Comparison of ENCODE assay signal across 1 fruit fly cellular context in the genomic region with DNA sequence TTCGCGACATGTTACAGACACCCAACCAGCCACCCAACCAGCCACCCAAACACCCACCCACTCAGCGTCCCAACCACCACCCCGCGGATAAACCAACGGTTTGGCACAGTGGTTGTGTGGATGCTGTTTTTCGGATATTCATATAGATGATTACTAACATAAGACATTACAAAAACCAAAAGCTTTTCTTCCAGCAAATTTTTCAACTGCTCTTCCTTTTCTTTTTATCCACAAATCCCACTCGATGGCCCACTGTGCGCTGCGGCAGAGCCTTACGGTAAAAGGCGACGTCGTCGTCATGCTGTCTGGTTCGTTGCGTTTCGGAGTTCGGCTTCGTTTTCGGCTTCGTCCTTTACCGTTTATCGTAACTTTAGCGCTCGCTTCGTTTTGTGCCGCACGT.
TF ChIP-seq lines count a peak whose summit lies in the region.

No protein-coding gene starts in this region.

TF ChIP-seq in whole organism, embryonic, 481 proteins besides CTCF, POLR2A, EP300 and RAD21 (continued from another document):
- no peak for TF ChIP-seq crp (GFP tag; optimal IDR thresholded peaks at IDR 0.05; lab: Kevin White, UChicago)
- peak; percentile 78 for TF ChIP-seq ara (GFP tag; IDR thresholded peaks at IDR 0.05; lab: Robert Waterston, UW)
- no peak for TF ChIP-seq Hr39 (optimal IDR thresholded peaks at IDR 0.05; lab: Kevin White, UChicago)
- no peak for TF ChIP-seq Jarid2 (GFP tag; optimal IDR thresholded peaks at IDR 0.05; lab: Kevin White, UChicago)
- TF ChIP-seq CG14965 (GFP tag; optimal IDR thresholded peaks at IDR 0.05; lab: Kevin White, UChicago; ENCODE audit: borderline replicate concordance), result no peak
- no peak for TF ChIP-seq grn (GFP tag; optimal IDR thresholded peaks at IDR 0.05; lab: Kevin White, UChicago)
- TF ChIP-seq CG9876 (GFP tag; optimal IDR thresholded peaks at IDR 0.05; lab: Kevin White, UChicago), result no peak
- peak; percentile 95 for TF ChIP-seq CG4707 (GFP tag; optimal IDR thresholded peaks at IDR 0.05; lab: Kevin White, UChicago)
- no peak for TF ChIP-seq sqz (GFP tag; optimal IDR thresholded peaks at IDR 0.05; lab: Kevin White, UChicago)
- TF ChIP-seq CG8944 (GFP tag; optimal IDR thresholded peaks at IDR 0.05; lab: Kevin White, UChicago), result peak; percentile 14
- TF ChIP-seq Sin3A (optimal IDR thresholded peaks at IDR 0.05; lab: Kevin White, UChicago), result no peak
- TF ChIP-seq E2f2 (GFP tag; IDR thresholded peaks at IDR 0.05; lab: Robert Waterston, UW), result peak; percentile 20; the same call in 1 of the 2 replicates
- TF ChIP-seq ham (GFP tag; IDR thresholded peaks at IDR 0.05; lab: Robert Waterston, UW), result 0 out of 2 replicates have a peak, but pooled peaks have one; percentile 14
- TF ChIP-seq CG30431 (GFP tag; optimal IDR thresholded peaks at IDR 0.05; lab: Kevin White, UChicago), result peak; percentile 29
- TF ChIP-seq CG13123 (GFP tag; optimal IDR thresholded peaks at IDR 0.05; lab: Kevin White, UChicago), result no peak
- no peak for TF ChIP-seq knrl (GFP tag; IDR thresholded peaks at IDR 0.05; lab: Robert Waterston, UW; ENCODE audit: partially characterized antibody)
- TF ChIP-seq CG15011 (GFP tag; optimal IDR thresholded peaks at IDR 0.05; lab: Kevin White, UChicago), result no peak
- no peak for TF ChIP-seq gfzf (GFP tag; optimal IDR thresholded peaks at IDR 0.05; lab: Kevin White, UChicago)
- TF ChIP-seq gcm (GFP tag; optimal IDR thresholded peaks at IDR 0.05; lab: Kevin White, UChicago), result no peak
- TF ChIP-seq tll (GFP tag; optimal IDR thresholded peaks at IDR 0.05; lab: Kevin White, UChicago), result no peak
- TF ChIP-seq Hr3 (GFP tag; optimal IDR thresholded peaks at IDR 0.05; lab: Kevin White, UChicago), result peak; percentile 4
- peak; percentile 48; the same call in 1 of the 3 replicates for TF ChIP-seq CG2889 (GFP tag; IDR thresholded peaks at IDR 0.05; lab: Robert Waterston, UW)
- 0 out of 2 replicates have a peak, but pooled peaks have one; percentile 16 for TF ChIP-seq CG11696 (GFP tag; IDR thresholded peaks at IDR 0.05; lab: Robert Waterston, UW)
- no peak for TF ChIP-seq gsb (GFP tag; IDR thresholded peaks at IDR 0.05; lab: Robert Waterston, UW)
- TF ChIP-seq BtbVII (GFP tag; optimal IDR thresholded peaks at IDR 0.05; lab: Kevin White, UChicago), result peak; percentile 62
- peak; percentile 47; the same call in 1 of the 2 replicates for TF ChIP-seq H2.0 (GFP tag; IDR thresholded peaks at IDR 0.05; lab: Robert Waterston, UW)
- no peak for TF ChIP-seq sna (GFP tag; IDR thresholded peaks at IDR 0.05; lab: Robert Waterston, UW; ENCODE audit: partially characterized antibody)
- peak; percentile 51 for TF ChIP-seq Dek (tag; optimal IDR thresholded peaks at IDR 0.05; lab: Kevin White, UChicago)
